Comparison of ENCODE assay signal across 4 worm cellular contexts in genomic region chrII:4739984-4740462, ce11.
A peak's percentile ranks its signal among the peaks of the same experiment; 100 is the strongest.
TF ChIP-seq lines count a peak whose summit lies in the region.

TSS of gene eas-1 (plus strand) at chrII:4740412.

TF ChIP-seq in whole organism, L2 larva, 48 proteins besides CTCF, POLR2A, EP300 and RAD21 (continues in another document):
- peak; percentile 41 for TF ChIP-seq lin-11 (tag; optimal IDR thresholded peaks at IDR 0.05; lab: Kevin White, UChicago)
- no peak for TF ChIP-seq alr-1 (tag; optimal IDR thresholded peaks at IDR 0.05; lab: Kevin White, UChicago)
- TF ChIP-seq egl-27 (tag; optimal IDR thresholded peaks at IDR 0.05; lab: Kevin White, UChicago) = no peak
- TF ChIP-seq ztf-1 (GFP tag; conservative IDR thresholded peaks at IDR 0.05; lab: Robert Waterston, UW) = no peak
- TF ChIP-seq snpc-4 (tag; optimal IDR thresholded peaks at IDR 0.05; lab: Kevin White, UChicago) = peak; percentile 28
- no peak for TF ChIP-seq nhr-237 (tag; optimal IDR thresholded peaks at IDR 0.05; lab: Kevin White, UChicago)
- TF ChIP-seq aly-2 (tag; optimal IDR thresholded peaks at IDR 0.05; lab: Kevin White, UChicago) = no peak
- no peak for TF ChIP-seq Y55F3AM.14 (GFP tag; optimal IDR thresholded peaks at IDR 0.05; lab: Kevin White, UChicago)
- TF ChIP-seq mbf-1 (tag; optimal IDR thresholded peaks at IDR 0.05; lab: Kevin White, UChicago) = no peak
- TF ChIP-seq blmp-1 (tag; optimal IDR thresholded peaks at IDR 0.05; lab: Kevin White, UChicago; ENCODE audit: insufficient read depth) = peak; percentile 14
- no peak for TF ChIP-seq nhr-6 (tag; optimal IDR thresholded peaks at IDR 0.05; lab: Kevin White, UChicago)
- no peak for TF ChIP-seq nhr-77 (tag; optimal IDR thresholded peaks at IDR 0.05; lab: Kevin White, UChicago)
- TF ChIP-seq fos-1 (tag; optimal IDR thresholded peaks at IDR 0.05; lab: Kevin White, UChicago) = peak; percentile 40
- TF ChIP-seq F13H6.1 (tag; optimal IDR thresholded peaks at IDR 0.05; lab: Kevin White, UChicago) = peak; percentile 65
- peak; percentile 95 for TF ChIP-seq crh-2 (tag; optimal IDR thresholded peaks at IDR 0.05; lab: Kevin White, UChicago)
- peak; percentile 39 for TF ChIP-seq sem-4 (tag; optimal IDR thresholded peaks at IDR 0.05; lab: Kevin White, UChicago)
- TF ChIP-seq ceh-82 (tag; optimal IDR thresholded peaks at IDR 0.05; lab: Kevin White, UChicago) = no peak
- TF ChIP-seq C34F6.9 (tag; optimal IDR thresholded peaks at IDR 0.05; lab: Kevin White, UChicago) = peak; percentile 86
- TF ChIP-seq sma-9 (GFP tag; optimal IDR thresholded peaks at IDR 0.05; lab: Kevin White, UChicago) = peak; percentile 87
- TF ChIP-seq sma-9 (tag; optimal IDR thresholded peaks at IDR 0.05; lab: Kevin White, UChicago) = no peak
- TF ChIP-seq ztf-4 (tag; optimal IDR thresholded peaks at IDR 0.05; lab: Kevin White, UChicago) = no peak
- no peak for TF ChIP-seq elt-1 (tag; optimal IDR thresholded peaks at IDR 0.05; lab: Kevin White, UChicago)
- no peak for TF ChIP-seq ama-1 (optimal IDR thresholded peaks at IDR 0.05; lab: Kevin White, UChicago)
- TF ChIP-seq lin-39 (tag; optimal IDR thresholded peaks at IDR 0.05; lab: Kevin White, UChicago) = no peak

TF ChIP-seq in whole organism, L4 larva, 104 proteins besides CTCF, POLR2A, EP300 and RAD21 (continues in another document):
- peak; percentile 38 for TF ChIP-seq fkh-10 (GFP tag; optimal IDR thresholded peaks at IDR 0.05; lab: Kevin White, UChicago)
- peak; percentile 90 for TF ChIP-seq ZK337.2 (GFP tag; IDR thresholded peaks at IDR 0.05; lab: Robert Waterston, UW)
- no peak for TF ChIP-seq attf-4 (tag; optimal IDR thresholded peaks at IDR 0.05; lab: Kevin White, UChicago)
- peak; percentile 97 for TF ChIP-seq dpl-1 (GFP tag; optimal IDR thresholded peaks at IDR 0.05; lab: Kevin White, UChicago)
- peak; percentile 96 for TF ChIP-seq mxl-3 (GFP tag; optimal IDR thresholded peaks at IDR 0.05; lab: Kevin White, UChicago)
- peak; percentile 71 for TF ChIP-seq madf-9 (GFP tag; conservative IDR thresholded peaks at IDR 0.05; lab: Robert Waterston, UW)
- TF ChIP-seq lim-7 (GFP tag; IDR thresholded peaks at IDR 0.05; lab: Robert Waterston, UW) = no peak
- no peak for TF ChIP-seq lin-15B (tag; optimal IDR thresholded peaks at IDR 0.05; lab: Kevin White, UChicago)
- peak; percentile 45 for TF ChIP-seq nhr-28 (tag; optimal IDR thresholded peaks at IDR 0.05; lab: Kevin White, UChicago)
- TF ChIP-seq F49E8.2 (tag; optimal IDR thresholded peaks at IDR 0.05; lab: Kevin White, UChicago; ENCODE audit: borderline replicate concordance) = no peak
- TF ChIP-seq lin-38 (GFP tag; IDR thresholded peaks at IDR 0.05; lab: Robert Waterston, UW) = peak; percentile 80
- no peak for TF ChIP-seq jun-1 (tag; optimal IDR thresholded peaks at IDR 0.05; lab: Kevin White, UChicago)
- TF ChIP-seq lin-13 (GFP tag; optimal IDR thresholded peaks at IDR 0.05; lab: Kevin White, UChicago) = peak; percentile 62
- TF ChIP-seq mdl-1 (tag; optimal IDR thresholded peaks at IDR 0.05; lab: Kevin White, UChicago) = peak; percentile 82 to 95
- TF ChIP-seq mep-1 (tag; optimal IDR thresholded peaks at IDR 0.05; lab: Kevin White, UChicago) = no peak
- TF ChIP-seq sdz-12 (GFP tag; optimal IDR thresholded peaks at IDR 0.05; lab: Kevin White, UChicago) = no peak
- peak; percentile 73 for TF ChIP-seq nhr-6 (tag; optimal IDR thresholded peaks at IDR 0.05; lab: Kevin White, UChicago)
- TF ChIP-seq zip-11 (GFP tag; IDR thresholded peaks at IDR 0.05; lab: Robert Waterston, UW) = no peak
- TF ChIP-seq php-3 (GFP tag; IDR thresholded peaks at IDR 0.05; lab: Robert Waterston, UW) = no peak
- no peak for TF ChIP-seq pqm-1 (tag; optimal IDR thresholded peaks at IDR 0.05; lab: Kevin White, UChicago)
- TF ChIP-seq snpc-4 (tag; optimal IDR thresholded peaks at IDR 0.05; lab: Kevin White, UChicago) = no peak
- no peak for TF ChIP-seq F44E2.7 (GFP tag; IDR thresholded peaks at IDR 0.05; lab: Robert Waterston, UW)
- TF ChIP-seq zag-1 (tag; optimal IDR thresholded peaks at IDR 0.05; lab: Kevin White, UChicago) = no peak
- TF ChIP-seq F26F4.8 (GFP tag; conservative IDR thresholded peaks at IDR 0.05; lab: Robert Waterston, UW) = no peak
- TF ChIP-seq zfp-2 (tag; optimal IDR thresholded peaks at IDR 0.05; lab: Kevin White, UChicago) = no peak

TF ChIP-seq in whole organism, late embryonic, 69 proteins besides CTCF, POLR2A, EP300 and RAD21 (continues in another document):
- TF ChIP-seq ceh-34 (tag; optimal IDR thresholded peaks at IDR 0.05; lab: Kevin White, UChicago) = peak; percentile 24
- TF ChIP-seq unc-42 (tag; optimal IDR thresholded peaks at IDR 0.05; lab: Kevin White, UChicago) = peak; percentile 50
- TF ChIP-seq ceh-6 (GFP tag; optimal IDR thresholded peaks at IDR 0.05; lab: Kevin White, UChicago) = peak; percentile 34
- peak; percentile 77 for TF ChIP-seq mec-3 (tag; optimal IDR thresholded peaks at IDR 0.05; lab: Kevin White, UChicago; ENCODE audit: borderline replicate concordance)
- TF ChIP-seq ref-2 (tag; optimal IDR thresholded peaks at IDR 0.05; lab: Kevin White, UChicago) = peak; percentile 86
- TF ChIP-seq ttx-3 (tag; optimal IDR thresholded peaks at IDR 0.05; lab: Kevin White, UChicago) = peak; percentile 9
- TF ChIP-seq ceh-45 (GFP tag; IDR thresholded peaks at IDR 0.05; lab: Robert Waterston, UW) = no peak
- no peak for TF ChIP-seq che-1 (tag; optimal IDR thresholded peaks at IDR 0.05; lab: Kevin White, UChicago)
- peak; percentile 86 for TF ChIP-seq ets-4 (tag; optimal IDR thresholded peaks at IDR 0.05; lab: Kevin White, UChicago)
- TF ChIP-seq unc-55 (GFP tag; optimal IDR thresholded peaks at IDR 0.05; lab: Kevin White, UChicago) = peak; percentile 30
- peak; percentile 34 for TF ChIP-seq fkh-6 (tag; optimal IDR thresholded peaks at IDR 0.05; lab: Kevin White, UChicago)
- TF ChIP-seq zip-5 (tag; optimal IDR thresholded peaks at IDR 0.05; lab: Kevin White, UChicago) = peak; percentile 74
- no peak for TF ChIP-seq unc-3 (GFP tag; conservative IDR thresholded peaks at IDR 0.05; lab: Robert Waterston, UW)
- peak; percentile 21 for TF ChIP-seq unc-3 (tag; optimal IDR thresholded peaks at IDR 0.05; lab: Kevin White, UChicago)
- TF ChIP-seq lin-11 (tag; optimal IDR thresholded peaks at IDR 0.05; lab: Kevin White, UChicago) = no peak
- TF ChIP-seq madf-2 (tag; optimal IDR thresholded peaks at IDR 0.05; lab: Kevin White, UChicago) = peak; percentile 19
- TF ChIP-seq ztf-16 (tag; optimal IDR thresholded peaks at IDR 0.05; lab: Kevin White, UChicago) = no peak
- peak; percentile 1 for TF ChIP-seq sdc-2 (tag; optimal IDR thresholded peaks at IDR 0.05; lab: Kevin White, UChicago)
- peak; percentile 65 for TF ChIP-seq ceh-14 (tag; optimal IDR thresholded peaks at IDR 0.05; lab: Kevin White, UChicago)
- TF ChIP-seq fax-1 (tag; optimal IDR thresholded peaks at IDR 0.05; lab: Kevin White, UChicago) = no peak
- peak; percentile 91 for TF ChIP-seq rnt-1 (tag; optimal IDR thresholded peaks at IDR 0.05; lab: Kevin White, UChicago)
- peak; percentile 98 for TF ChIP-seq C08G9.2 (tag; optimal IDR thresholded peaks at IDR 0.05; lab: Kevin White, UChicago)
- no peak for TF ChIP-seq hlh-6 (tag; optimal IDR thresholded peaks at IDR 0.05; lab: Kevin White, UChicago)
- TF ChIP-seq tbx-7 (tag; optimal IDR thresholded peaks at IDR 0.05; lab: Kevin White, UChicago) = peak; percentile 93
- TF ChIP-seq nfya-1 (tag; optimal IDR thresholded peaks at IDR 0.05; lab: Kevin White, UChicago) = peak; percentile 48
- peak; percentile 5 for TF ChIP-seq unc-86 (tag; optimal IDR thresholded peaks at IDR 0.05; lab: Kevin White, UChicago)

TF ChIP-seq in whole organism, mixed stage, embryonic, 35 proteins besides CTCF, POLR2A, EP300 and RAD21:
- TF ChIP-seq pha-4 (tag; optimal IDR thresholded peaks at IDR 0.05; lab: Kevin White, UChicago) = peak; percentile 46
- no peak for TF ChIP-seq ham-2 (GFP tag; optimal IDR thresholded peaks at IDR 0.05; lab: Kevin White, UChicago)
- TF ChIP-seq tbx-8 (GFP tag; optimal IDR thresholded peaks at IDR 0.05; lab: Kevin White, UChicago) = no peak
- peak; percentile 68 for TF ChIP-seq mep-1 (tag; optimal IDR thresholded peaks at IDR 0.05; lab: Kevin White, UChicago)
- TF ChIP-seq lin-13 (tag; optimal IDR thresholded peaks at IDR 0.05; lab: Kevin White, UChicago) = peak; percentile 38
- peak; percentile 18 for TF ChIP-seq drap-1 (GFP tag; optimal IDR thresholded peaks at IDR 0.05; lab: Kevin White, UChicago)
- peak; percentile 25 for TF ChIP-seq lin-32 (GFP tag; optimal IDR thresholded peaks at IDR 0.05; lab: Kevin White, UChicago)
- peak; percentile 43 for TF ChIP-seq sptf-1 (tag; optimal IDR thresholded peaks at IDR 0.05; lab: Kevin White, UChicago)
- TF ChIP-seq lsy-2 (tag; optimal IDR thresholded peaks at IDR 0.05; lab: Kevin White, UChicago) = peak; percentile 64
- TF ChIP-seq nhr-237 (tag; optimal IDR thresholded peaks at IDR 0.05; lab: Kevin White, UChicago) = peak; percentile 45
- peak; percentile 12 for TF ChIP-seq ces-1 (GFP tag; optimal IDR thresholded peaks at IDR 0.05; lab: Kevin White, UChicago)
- TF ChIP-seq mls-2 (tag; optimal IDR thresholded peaks at IDR 0.05; lab: Kevin White, UChicago) = peak; percentile 31
- TF ChIP-seq ceh-83 (GFP tag; optimal IDR thresholded peaks at IDR 0.05; lab: Kevin White, UChicago) = no peak
- no peak for TF ChIP-seq nhr-76 (tag; optimal IDR thresholded peaks at IDR 0.05; lab: Kevin White, UChicago)
